Worm (Caenorhabditis elegans): Measurements from ENCODE around the gene stdh-1.

DNA sequence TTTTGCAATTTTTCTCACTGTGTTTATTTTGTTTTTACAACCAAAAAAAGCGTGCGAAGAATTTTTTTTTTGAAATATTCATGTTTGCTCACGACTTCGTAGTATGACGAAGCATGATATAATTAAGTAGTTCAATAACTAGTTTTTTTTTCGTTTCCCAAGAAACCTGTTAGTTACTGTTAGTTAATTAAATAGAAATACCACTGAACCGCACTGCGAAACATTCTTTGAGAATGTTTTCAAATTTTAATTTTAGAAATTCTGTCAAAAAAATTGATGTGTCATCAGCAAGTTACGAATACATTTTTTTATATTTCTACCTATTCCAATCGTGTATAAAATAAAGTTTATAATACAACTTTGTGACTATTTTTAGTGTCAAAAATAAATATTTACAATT, 20.1 kb downstream of the stdh-1 start, which contains the start of gene srxa-12:
- TF ChIP-seq him-1 (tag; optimal IDR thresholded peaks at IDR 0.05) (no peak), dao-5 (tag; optimal IDR thresholded peaks at IDR 0.05) (no peak)
